Worm (Caenorhabditis elegans) whole organism, L3 larva: Measurements from ENCODE around the gene str-6.

Source experiments
- R02D3.7 ChIP-seq: fragments of 150-350 bp; optimal IDR thresholded peaks from 2 replicates; lab custom pipeline; 2014; ENCODE audit warnings: missing biosample characterization, missing genetic modification characterization
- aly-2 ChIP-seq: fragments of 150-350 bp; optimal IDR thresholded peaks from 2 replicates; lab custom pipeline; 2014; ENCODE audit warnings: missing biosample characterization, missing genetic modification characterization
- ceh-82 ChIP-seq: fragments of 150-350 bp; optimal IDR thresholded peaks from 2 replicates; lab custom pipeline; 2014; ENCODE audit warnings: missing biosample characterization, missing genetic modification characterization
- egl-27 ChIP-seq: sonication (generic microtip); optimal IDR thresholded peaks from 4 replicates; lab custom pipeline; 2017; ENCODE audit warnings: missing biosample characterization, missing genetic modification reagents, missing genetic modification characterization
- elt-2 ChIP-seq: sonication (generic microtip); optimal IDR thresholded peaks from 2 replicates; lab custom pipeline; 2016; ENCODE audit warnings: missing genetic modification reagents, mild to moderate bottlenecking, missing genetic modification characterization, missing compliant biosample characterization
- jun-1 ChIP-seq: fragments of 150-350 bp; optimal IDR thresholded peaks from 2 replicates; lab custom pipeline; 2014; ENCODE audit warnings: missing biosample characterization, missing genetic modification reagents, missing genetic modification characterization
- lin-15B ChIP-seq: fragments of 150-350 bp; optimal IDR thresholded peaks from 2 replicates; lab custom pipeline; 2014; ENCODE audit warnings: missing biosample characterization, missing genetic modification characterization
- nhr-12 ChIP-seq: fragments of 150-350 bp; optimal IDR thresholded peaks from 2 replicates; lab custom pipeline; 2014; ENCODE audit warnings: missing biosample characterization, missing genetic modification characterization
- nhr-25 ChIP-seq: sonication (generic microtip); optimal IDR thresholded peaks from 2 replicates; lab custom pipeline; 2017; ENCODE audit warnings: missing biosample characterization, missing genetic modification characterization
- nhr-28 ChIP-seq: fragments of 150-350 bp; optimal IDR thresholded peaks from 2 replicates; lab custom pipeline; 2014; ENCODE audit warnings: missing biosample characterization, missing genetic modification characterization
- tbx-2 ChIP-seq: sonication (generic microtip); optimal IDR thresholded peaks from 2 replicates; lab custom pipeline; 2016; ENCODE audit warnings: mild to moderate bottlenecking, missing genetic modification characterization, missing compliant biosample characterization
- ztf-11 ChIP-seq: fragments of 150-350 bp; optimal IDR thresholded peaks from 2 replicates; lab custom pipeline; 2014; ENCODE audit warnings: missing biosample characterization, missing genetic modification characterization

ce11 chrV:15798108-15798507 is 48.1 kb upstream of the str-6 start, which contains the start of gene T26E4.10:
- TF ChIP-seq ztf-11 (tag; lab: Kevin White, UChicago) (no peak), tbx-2 (tag; lab: Kevin White, UChicago) (no peak), ceh-82 (tag; lab: Kevin White, UChicago) (no peak), R02D3.7 (no peak), elt-2 (tag; lab: Kevin White, UChicago) (no peak), nhr-28 (tag; lab: Kevin White, UChicago) (no peak), nhr-25 (tag; lab: Kevin White, UChicago) (no peak), lin-15B (tag; lab: Kevin White, UChicago) (no peak), egl-27 (no peak), aly-2 (tag; lab: Kevin White, UChicago) (no peak), jun-1 (tag; lab: Kevin White, UChicago) (no peak), nhr-12 (no peak)
